Fruit fly (Drosophila melanogaster): ENCODE measurements around the gene Cyp305a1.
A peak's percentile ranks its signal among the peaks of the same experiment; 100 is the strongest.

Gene Cyp305a1

dm6 chr3L:19815472-19816150 is 2.5 kb upstream of the Cyp305a1 start, which contains the start of gene cyc (continued):
- TF ChIP-seq fd3F (GFP tag; optimal IDR thresholded peaks at IDR 0.05) (no peak), CG4424 (GFP tag; optimal IDR thresholded peaks at IDR 0.05) (no peak)

DNA sequence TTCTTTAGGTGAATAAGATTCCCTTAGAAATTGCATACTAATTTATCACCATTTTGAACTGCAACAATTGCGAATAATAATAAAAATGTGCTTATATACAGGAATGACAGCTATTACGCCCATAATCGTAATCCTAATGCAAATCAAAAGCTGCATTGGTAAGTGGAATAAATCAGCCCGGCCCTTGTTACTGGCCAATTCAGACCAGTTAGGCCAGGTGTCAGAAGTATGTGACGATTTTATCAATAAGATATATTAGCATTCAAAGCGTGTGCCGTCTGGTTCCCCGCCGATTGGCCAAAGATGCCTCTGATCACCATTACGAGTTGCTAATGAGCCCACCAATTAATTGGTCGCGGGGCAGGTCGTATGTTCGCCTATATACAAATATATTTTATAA is 648 bp downstream of the Cyp305a1 start:
- TF ChIP-seq CG6765 (GFP tag; optimal IDR thresholded peaks at IDR 0.05) (no peak), vvl (GFP tag; IDR thresholded peaks at IDR 0.05) (peak; percentile 58), Elba2 (GFP tag; optimal IDR thresholded peaks at IDR 0.05) (peak; percentile 34), chinmo (GFP tag; IDR thresholded peaks at IDR 0.05; ENCODE audit: partially characterized antibody) (0 out of 4 replicates have a peak, but pooled peaks have one; percentile 58)

DNA sequence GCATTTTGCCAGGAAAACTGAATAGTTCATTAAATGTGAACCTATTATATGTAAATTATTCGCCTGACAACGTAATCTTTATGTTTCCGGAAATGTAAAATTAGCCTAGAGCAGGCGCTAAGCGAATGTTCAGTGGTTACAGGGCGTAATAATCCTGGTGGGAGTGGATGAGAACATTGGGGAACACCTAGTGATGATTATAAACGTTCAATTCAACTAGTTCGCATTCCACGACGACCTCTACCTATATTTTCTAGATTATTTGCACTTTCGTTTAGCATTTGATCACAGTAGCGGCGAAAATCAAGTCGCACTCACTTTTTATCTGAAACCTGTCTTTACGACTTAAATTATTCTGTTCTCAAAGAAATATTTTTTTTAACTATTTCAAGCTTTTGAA is 5.6 kb downstream of the Cyp305a1 start:
- TF ChIP-seq sens (GFP tag): peak; percentile 24
- TF ChIP-seq CG34422 (GFP tag; IDR thresholded peaks at IDR 0.05): 0 out of 3 replicates have a peak, but pooled peaks have one; percentile 2
- TF ChIP-seq unc-4 (GFP tag; IDR thresholded peaks at IDR 0.05; ENCODE audit: partially characterized antibody): no peak
- peak; percentile 91 for TF ChIP-seq CG15514 (GFP tag; optimal IDR thresholded peaks at IDR 0.05)

DNA sequence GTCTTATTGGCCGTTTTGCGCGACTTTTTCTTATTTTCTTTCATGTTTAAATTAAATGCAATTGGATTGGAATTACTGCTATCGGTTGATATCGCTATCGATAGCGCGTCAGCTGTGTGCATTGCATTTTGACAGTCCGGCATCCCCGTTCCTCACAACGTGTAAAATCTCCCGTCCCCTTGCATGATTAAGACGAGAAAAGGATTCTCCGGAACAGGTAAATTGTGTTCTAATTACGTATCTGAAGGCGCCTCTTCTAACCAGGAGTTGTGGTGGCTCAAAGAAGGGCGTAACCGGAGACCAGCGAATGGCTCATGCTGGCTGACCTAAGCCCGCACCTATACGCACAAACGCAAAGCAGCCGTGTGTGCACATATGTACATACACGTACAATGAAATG is 6.0 kb downstream of the Cyp305a1 start, which contains the start of the genes CG14104 and Kap-alpha1:
CG14104 (minus strand) TSS at position 97 of the 400 bp plus-strand sequence.
Kap-alpha1 (plus strand) TSS at position 130 of the 400 bp plus-strand sequence.
- TF ChIP-seq nom (GFP tag; optimal IDR thresholded peaks at IDR 0.05) (peak; percentile 24), zf30C (GFP tag; optimal IDR thresholded peaks at IDR 0.05) (no peak), inv (GFP tag; IDR thresholded peaks at IDR 0.05; ENCODE audit: partially characterized antibody) (peak; percentile 46; the same call in 1 of the 2 replicates), insv (GFP tag; optimal IDR thresholded peaks at IDR 0.05) (peak in 1 of 2 experiments; percentile 84), CG2199 (GFP tag; IDR thresholded peaks at IDR 0.05) (0 out of 3 replicates have a peak, but pooled peaks have one; percentile 35), sug (tag; optimal IDR thresholded peaks at IDR 0.05) (peak; percentile 30), CG7963 (GFP tag; IDR thresholded peaks at IDR 0.05; ENCODE audit: partially characterized antibody) (0 out of 3 replicates have a peak, but pooled peaks have one; percentile 23), CG4617 (GFP tag; optimal IDR thresholded peaks at IDR 0.05; ENCODE audit: borderline replicate concordance) (peak; percentile 72), Fer1 (GFP tag; optimal IDR thresholded peaks at IDR 0.05) (peak; percentile 7), Elba2 (GFP tag; optimal IDR thresholded peaks at IDR 0.05) (peak; percentile 100), Sin3A (optimal IDR thresholded peaks at IDR 0.05) (peak; percentile 20), chinmo (GFP tag; IDR thresholded peaks at IDR 0.05; ENCODE audit: partially characterized antibody) (peak; percentile 88), D (optimal IDR thresholded peaks at IDR 0.05) (peak; percentile 43), D (GFP tag; optimal IDR thresholded peaks at IDR 0.05) (no peak), CG34224 (GFP tag; IDR thresholded peaks at IDR 0.05; ENCODE audit: partially characterized antibody) (peak; percentile 59), CG2116 (GFP tag; optimal IDR thresholded peaks at IDR 0.05) (peak; percentile 44), unc-4 (GFP tag; IDR thresholded peaks at IDR 0.05; ENCODE audit: partially characterized antibody) (peak; percentile 70), gfzf (GFP tag; optimal IDR thresholded peaks at IDR 0.05) (peak; percentile 11), ro (GFP tag; IDR thresholded peaks at IDR 0.05) (no peak), Dp (GFP tag; optimal IDR thresholded peaks at IDR 0.05) (peak; percentile 31), crp (GFP tag; optimal IDR thresholded peaks at IDR 0.05) (peak in 1 of 2 experiments; percentile 86), CG17829 (tag; optimal IDR thresholded peaks at IDR 0.05) (peak; percentile 10), CG6791 (GFP tag; IDR thresholded peaks at IDR 0.05; ENCODE audit: partially characterized antibody) (peak; percentile 73), vnd (GFP tag; IDR thresholded peaks at IDR 0.05; ENCODE audit: partially characterized antibody) (peak; percentile 62), CG2129 (GFP tag; IDR thresholded peaks at IDR 0.05; ENCODE audit: partially characterized antibody) (peak; percentile 21; the same call in 1 of the 2 replicates), en (GFP tag; optimal IDR thresholded peaks at IDR 0.05) (no peak), nerfin-2 (GFP tag; IDR thresholded peaks at IDR 0.05; ENCODE audit: partially characterized antibody) (peak; percentile 50; the same call in 1 of the 2 replicates), ato (GFP tag; IDR thresholded peaks at IDR 0.05; ENCODE audit: partially characterized antibody) (peak; percentile 16; the same call in 1 of the 2 replicates), Sox102F (GFP tag; optimal IDR thresholded peaks at IDR 0.05) (no peak), CG34422 (GFP tag; IDR thresholded peaks at IDR 0.05) (peak; percentile 45; the same call in 1 of the 3 replicates), Dref (GFP tag; IDR thresholded peaks at IDR 0.05) (peak; percentile 71), tna (GFP tag; IDR thresholded peaks at IDR 0.05; ENCODE audit: partially characterized antibody) (peak; percentile 43; the same call in 1 of the 2 replicates), mld (GFP tag; IDR thresholded peaks at IDR 0.05; ENCODE audit: partially characterized antibody) (0 out of 3 replicates have a peak, but pooled peaks have one; percentile 12), CG12659 (GFP tag; optimal IDR thresholded peaks at IDR 0.05) (peak; percentile 42)
